Worm (Caenorhabditis elegans): ENCODE results near the gene scl-6.

ce11 chrIV:13107359-13107758, 38.8 kb downstream of the scl-6 start, which contains the start of gene B0564.2:
- TF ChIP-seq F10E7.11 (tag; optimal IDR thresholded peaks at IDR 0.05): no peak
- TF ChIP-seq sea-2 (GFP tag; IDR thresholded peaks at IDR 0.05): no peak
- no peak for TF ChIP-seq snpc-4 (GFP tag; optimal IDR thresholded peaks at IDR 0.05)
- no peak for TF ChIP-seq snpc-4 (tag; optimal IDR thresholded peaks at IDR 0.05)
- no peak for TF ChIP-seq cebp-2 (GFP tag; IDR thresholded peaks at IDR 0.05)
- TF ChIP-seq ztf-28 (GFP tag; IDR thresholded peaks at IDR 0.05): no peak

Measured in whole organism, young adult.